Worm (Caenorhabditis elegans) whole organism, young adult: ENCODE results near the gene Y53G8AR.6.

ENCODE experiments used
- B0035.1 ChIP-seq: sonication (generic microtip); optimal IDR thresholded peaks from 2 replicates; lab custom pipeline; 2016; ENCODE audit warnings: missing genetic modification characterization, mild to moderate bottlenecking, missing compliant biosample characterization, missing genotype, missing genetic modification reagents
- B0336.3 ChIP-seq: fragments of 200-800 bp; sonication (Bioruptor generic); IDR thresholded peaks from 2 replicates; pipeline ENCODE4 v1.3.6; 2022; ENCODE audit warnings: missing genetic modification characterization, missing compliant biosample characterization
- C06A6.2 ChIP-seq: fragments of 200-800 bp; sonication (Bioruptor generic); conservative IDR thresholded peaks from 2 replicates; pipeline ENCODE4 v1.3.6; 2022; ENCODE audit warnings: missing genetic modification characterization, missing compliant biosample characterization
- F22D6.2 ChIP-seq: sonication (generic microtip); optimal IDR thresholded peaks from 2 replicates; lab custom pipeline; 2016; ENCODE audit warnings: mild to moderate bottlenecking, missing genetic modification characterization, missing compliant biosample characterization
- F55B11.4 ChIP-seq: sonication (generic microtip); optimal IDR thresholded peaks from 2 replicates; lab custom pipeline; 2016; ENCODE audit warnings: missing compliant biosample characterization, missing genetic modification characterization, borderline replicate concordance; ENCODE audit not compliant: insufficient read depth
- K11D2.4 ChIP-seq: fragments of 200-800 bp; sonication (Bioruptor generic); IDR thresholded peaks from 2 replicates; pipeline ENCODE4 v1.3.6; 2022; ENCODE audit warnings: missing genetic modification reagents, missing genetic modification characterization, missing compliant biosample characterization
- K12H6.12 ChIP-seq: fragments of 200-800 bp; sonication (Bioruptor generic); optimal IDR thresholded peaks from 2 replicates; lab custom pipeline; 2018; ENCODE audit warnings: mild to moderate bottlenecking, missing genetic modification characterization, missing compliant biosample characterization
- T26A5.8 ChIP-seq: sonication (generic microtip); optimal IDR thresholded peaks from 2 replicates; lab custom pipeline; 2016; ENCODE audit warnings: missing genetic modification characterization, missing compliant biosample characterization
- Y56A3A.18 ChIP-seq: fragments of 200-800 bp; sonication (Bioruptor generic); IDR thresholded peaks from 2 replicates; pipeline ENCODE4 v1.3.6; 2022; ENCODE audit warnings: missing genetic modification reagents, missing genetic modification characterization, missing compliant biosample characterization
- atf-7 ChIP-seq: sonication (generic microtip); optimal IDR thresholded peaks from 2 replicates; lab custom pipeline; 2017; ENCODE audit warnings: mild to moderate bottlenecking, missing genetic modification characterization, missing compliant biosample characterization
- attf-5 ChIP-seq: fragments of 200-800 bp; sonication (Bioruptor generic); optimal IDR thresholded peaks from 2 replicates; lab custom pipeline; 2018; ENCODE audit warnings: mild to moderate bottlenecking, missing genetic modification characterization, missing compliant biosample characterization
- cebp-1 ChIP-seq, 2 experiments: fragments of 200-800 bp in 1 of 2; sonication (Bioruptor generic) in 1 of 2; sonication (generic microtip) in 1 of 2; IDR thresholded peaks in 1 of 2; optimal IDR thresholded peaks in 1 of 2; 2 replicates each; pipeline versions ENCODE4 v1.3.6 to Lab custom; 2017 to 2022; ENCODE audit warnings: missing compliant biosample characterization in 2 of 2, missing genetic modification characterization in 2 of 2, mild to moderate bottlenecking in 1 of 2, missing genetic modification reagents in 1 of 2, moderate library complexity in 1 of 2
- ceh-27 ChIP-seq: fragments of 200-800 bp; sonication (Bioruptor generic); optimal IDR thresholded peaks from 2 replicates; lab custom pipeline; 2018; ENCODE audit warnings: mild to moderate bottlenecking, missing genetic modification characterization, moderate library complexity, missing compliant biosample characterization
- ceh-79 ChIP-seq: sonication (generic microtip); optimal IDR thresholded peaks from 2 replicates; lab custom pipeline; 2017; ENCODE audit warnings: mild to moderate bottlenecking, missing genetic modification characterization, missing compliant biosample characterization
- chd-7 ChIP-seq: sonication (generic microtip); optimal IDR thresholded peaks from 2 replicates; lab custom pipeline; 2016; ENCODE audit warnings: mild to moderate bottlenecking, missing genetic modification characterization, moderate library complexity, missing compliant biosample characterization
- dox-1 ChIP-seq: fragments of 200-800 bp; sonication (Bioruptor generic); IDR thresholded peaks from 2 replicates; pipeline ENCODE4 v1.3.6; 2022; ENCODE audit warnings: missing genetic modification reagents, missing genetic modification characterization, missing compliant biosample characterization
- egrh-3 ChIP-seq: fragments of 200-800 bp; sonication (Bioruptor generic); IDR thresholded peaks from 2 replicates; pipeline ENCODE4 v1.3.6; 2022; ENCODE audit warnings: missing genetic modification reagents, missing genetic modification characterization, missing compliant biosample characterization
- ets-4 ChIP-seq: fragments of 200-800 bp; sonication (Bioruptor generic); optimal IDR thresholded peaks from 2 replicates; lab custom pipeline; 2018; ENCODE audit warnings: mild to moderate bottlenecking, missing genetic modification characterization, missing compliant biosample characterization
- fkh-3 ChIP-seq: sonication (generic microtip); optimal IDR thresholded peaks from 2 replicates; lab custom pipeline; 2016; ENCODE audit warnings: mild to moderate bottlenecking, missing genetic modification characterization, missing compliant biosample characterization
- hmg-1.2 ChIP-seq: fragments of 200-800 bp; sonication (Bioruptor generic); IDR thresholded peaks from 2 replicates; pipeline ENCODE4 v1.3.6; 2022; ENCODE audit warnings: missing genetic modification reagents, missing genetic modification characterization, missing compliant biosample characterization
- hmg-20 ChIP-seq: fragments of 200-800 bp; sonication (Bioruptor generic); IDR thresholded peaks from 2 replicates; pipeline ENCODE4 v1.3.6; 2022; ENCODE audit warnings: missing genetic modification reagents, missing genetic modification characterization, missing compliant biosample characterization
- let-526 ChIP-seq: fragments of 200-800 bp; sonication (Bioruptor generic); IDR thresholded peaks from 2 replicates; pipeline ENCODE4 v1.3.6; 2022; ENCODE audit warnings: missing genetic modification reagents, missing genetic modification characterization, missing compliant biosample characterization
- lin-26 ChIP-seq: fragments of 200-800 bp; sonication (Bioruptor generic); IDR thresholded peaks from 2 replicates; pipeline ENCODE4 v1.3.6; 2022; ENCODE audit warnings: missing genetic modification reagents, missing genetic modification characterization, missing compliant biosample characterization
- lin-35 ChIP-seq, 3 experiments: fragments of 150-350 bp in 2 of 3; sonication (generic microtip) in 1 of 3; optimal IDR thresholded peaks; 2 replicates each; lab custom pipeline; 2014 to 2018; ENCODE audit warnings: missing biosample characterization in 3 of 3, missing genetic modification characterization in 3 of 3, missing genetic modification reagents in 3 of 3
- lin-40 ChIP-seq: sonication (generic microtip); optimal IDR thresholded peaks from 2 replicates; lab custom pipeline; 2016; ENCODE audit warnings: missing genetic modification characterization, mild to moderate bottlenecking, missing compliant biosample characterization, missing genotype, missing genetic modification reagents
- lin-54 ChIP-seq: fragments of 200-800 bp; sonication (Bioruptor generic); optimal IDR thresholded peaks from 2 replicates; lab custom pipeline; 2018; ENCODE audit warnings: mild to moderate bottlenecking, missing genetic modification characterization, missing compliant biosample characterization
- lsy-27 ChIP-seq: sonication (generic microtip); optimal IDR thresholded peaks from 2 replicates; lab custom pipeline; 2017; ENCODE audit warnings: missing genetic modification characterization, mild to moderate bottlenecking, missing compliant biosample characterization, antibody characterized with exemption, missing genotype, borderline replicate concordance; ENCODE audit not compliant: insufficient read depth
- madf-6 ChIP-seq: fragments of 200-800 bp; sonication (Bioruptor generic); IDR thresholded peaks from 2 replicates; pipeline ENCODE4 v1.3.6; 2022; ENCODE audit warnings: missing genetic modification reagents, missing genetic modification characterization, missing compliant biosample characterization
- mcd-1 ChIP-seq: fragments of 200-800 bp; sonication (Bioruptor generic); IDR thresholded peaks from 2 replicates; pipeline ENCODE4 v1.3.6; 2022; ENCODE audit warnings: missing genetic modification reagents, missing genetic modification characterization, missing compliant biosample characterization
- nhr-80 ChIP-seq: sonication (generic microtip); optimal IDR thresholded peaks from 2 replicates; lab custom pipeline; 2016; ENCODE audit warnings: missing genetic modification characterization, missing compliant biosample characterization
- rec-8 ChIP-seq, 2 experiments: sonication (generic microtip); optimal IDR thresholded peaks; 2 replicates each; lab custom pipeline; 2016; ENCODE audit warnings: mild to moderate bottlenecking in 2 of 2, missing genetic modification characterization in 2 of 2, missing genetic modification reagents in 2 of 2, missing genotype in 2 of 2, missing biosample characterization in 1 of 2, missing compliant biosample characterization in 1 of 2, moderate library complexity in 1 of 2
- repo-1 ChIP-seq: sonication (generic microtip); optimal IDR thresholded peaks from 2 replicates; lab custom pipeline; 2017; ENCODE audit warnings: mild to moderate bottlenecking, missing genetic modification characterization, missing compliant biosample characterization
- snpc-1.1 ChIP-seq: sonication (generic microtip); optimal IDR thresholded peaks from 2 replicates; lab custom pipeline; 2017; ENCODE audit warnings: missing genetic modification characterization, mild to moderate bottlenecking, missing compliant biosample characterization, antibody characterized with exemption, moderate library complexity, missing genotype, missing genetic modification reagents; ENCODE audit not compliant: insufficient read depth
- somi-1 ChIP-seq: fragments of 200-800 bp; sonication (Bioruptor generic); optimal IDR thresholded peaks from 2 replicates; lab custom pipeline; 2018; ENCODE audit warnings: mild to moderate bottlenecking, missing genetic modification characterization, missing compliant biosample characterization
- tbp1 ChIP-seq: fragments of 200-800 bp; sonication (Bioruptor generic); optimal IDR thresholded peaks from 2 replicates; lab custom pipeline; 2018; ENCODE audit warnings: mild to moderate bottlenecking, missing genetic modification characterization, missing compliant biosample characterization
- zfh-2 ChIP-seq: fragments of 200-800 bp; sonication (Bioruptor generic); conservative IDR thresholded peaks from 2 replicates; pipeline ENCODE4 v1.3.6; 2022; ENCODE audit warnings: missing genetic modification reagents, missing genetic modification characterization, missing compliant biosample characterization
- ztf-26 ChIP-seq: sonication (generic microtip); optimal IDR thresholded peaks from 2 replicates; lab custom pipeline; 2017; ENCODE audit warnings: missing genetic modification characterization, missing compliant biosample characterization
- ztf-28 ChIP-seq: fragments of 200-800 bp; sonication (Bioruptor generic); IDR thresholded peaks from 2 replicates; pipeline ENCODE4 v1.3.6; 2022; ENCODE audit warnings: missing genetic modification reagents, missing genetic modification characterization, missing compliant biosample characterization
- ztf-3 ChIP-seq: fragments of 200-800 bp; sonication (Bioruptor generic); optimal IDR thresholded peaks from 2 replicates; lab custom pipeline; 2018; ENCODE audit warnings: mild to moderate bottlenecking, missing genetic modification characterization, missing compliant biosample characterization

Gene Y53G8AR.6

DNA sequence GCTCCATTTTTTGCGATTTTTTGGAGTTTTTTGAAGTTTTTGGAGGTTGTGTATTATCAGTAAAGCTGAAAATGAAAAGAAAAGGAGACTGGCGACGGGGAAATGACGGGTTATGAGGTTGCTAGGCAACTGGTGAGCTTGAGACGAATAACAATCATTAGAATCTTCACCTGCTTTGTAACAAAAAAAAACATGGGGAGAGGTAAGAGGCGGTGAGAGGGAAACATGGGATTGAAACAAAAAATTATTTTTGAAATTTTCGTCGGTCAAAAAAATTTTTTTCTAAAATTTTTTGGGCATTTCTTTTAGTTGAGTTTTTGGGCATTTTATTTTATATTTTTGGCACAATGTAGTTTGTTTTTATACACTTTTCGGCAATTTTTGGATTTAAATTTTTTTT is 27.9 kb upstream of the Y53G8AR.6 start, which contains the start of gene Y53G8AM.7:
Gene Y53G8AM.7 (minus strand): TSS at position 101 of the 400 bp plus-strand sequence.
- TF ChIP-seq F55B11.4 (no peak), fkh-3 (no peak), hmg-20 (no peak), ztf-28 (GFP tag; lab: Robert Waterston, UW) (no peak), ztf-3 (no peak), snpc-1.1 (no peak), madf-6 (GFP tag; lab: Robert Waterston, UW) (no peak), F22D6.2 (tag; lab: Kevin White, UChicago) (no peak), lsy-27 (tag; lab: Kevin White, UChicago) (no peak)

- TF ChIP-seq K12H6.12 (tag; lab: Kevin White, UChicago) (peak; percentile 46), dox-1 (GFP tag; lab: Robert Waterston, UW) (peak; percentile 76), chd-7 (tag; lab: Kevin White, UChicago) (peak; percentile 53), let-526 (GFP tag; lab: Robert Waterston, UW) (no peak), zfh-2 (GFP tag; lab: Robert Waterston, UW) (peak; percentile 96), lin-40 (tag; lab: Kevin White, UChicago) (peak; percentile 91), nhr-80 (tag; lab: Kevin White, UChicago) (peak; percentile 58), somi-1 (GFP tag; lab: Kevin White, UChicago) (peak; percentile 90), egrh-3 (GFP tag; lab: Robert Waterston, UW) (peak; percentile 81), ztf-26 (tag; lab: Kevin White, UChicago) (peak; percentile 83), lin-54 (GFP tag; lab: Kevin White, UChicago) (peak; percentile 20), hmg-1.2 (GFP tag; lab: Robert Waterston, UW) (peak; percentile 86), lin-35 (GFP tag; optimal IDR thresholded peaks at IDR 0.05; lab: Kevin White, UChicago) (peak in 1 of 3 experiments; percentile 6), mcd-1 (GFP tag; lab: Robert Waterston, UW) (no peak), repo-1 (peak; percentile 32), ets-4 (GFP tag; lab: Kevin White, UChicago) (peak; percentile 15), B0336.3 (GFP tag; lab: Robert Waterston, UW) (peak; percentile 68), rec-8 (tag; optimal IDR thresholded peaks at IDR 0.05; lab: Kevin White, UChicago) (no peak), Y56A3A.18 (GFP tag; lab: Robert Waterston, UW) (0 out of 2 replicates have a peak, but pooled peaks have one; percentile 30), tbp1 (GFP tag; lab: Kevin White, UChicago) (peak; percentile 35), atf-7 (tag; lab: Kevin White, UChicago) (peak; percentile 5), ceh-79 (tag; lab: Kevin White, UChicago) (no peak), lin-26 (GFP tag; lab: Robert Waterston, UW) (0 out of 2 replicates have a peak, but pooled peaks have one; percentile 15), C06A6.2 (GFP tag; lab: Robert Waterston, UW) (no peak), cebp-1 (GFP tag; IDR thresholded peaks at IDR 0.05; lab: Robert Waterston, UW) (no peak), cebp-1 (tag; optimal IDR thresholded peaks at IDR 0.05; lab: Kevin White, UChicago) (peak; percentile 73), ceh-27 (GFP tag; lab: Kevin White, UChicago) (peak; percentile 33), T26A5.8 (tag; lab: Kevin White, UChicago) (no peak), attf-5 (GFP tag; lab: Kevin White, UChicago) (peak; percentile 35), K11D2.4 (peak; percentile 68; the same call in 1 of the 2 replicates), B0035.1 (tag; lab: Kevin White, UChicago) (no peak)
These were observed 22.9 kb upstream of the Y53G8AR.6 start for ce11 chrIII:3271682-3272081.
